Fruit fly (Drosophila melanogaster): Measurements from ENCODE around the gene CG17028.
A peak's percentile ranks its signal among the peaks of the same experiment; 100 is the strongest.

dm6 chr3L:15982783-15983432 is 4.6 kb downstream of the CG17028 start, which contains the start of the genes brm and Arl1:
- peak; percentile 98 for TF ChIP-seq CG33017 (tag; optimal IDR thresholded peaks at IDR 0.05)
- TF ChIP-seq toe (GFP tag; optimal IDR thresholded peaks at IDR 0.05) = peak; percentile 99
- peak; percentile 99 for TF ChIP-seq CG12768 (GFP tag; optimal IDR thresholded peaks at IDR 0.05)

All from whole organism, adult.